Fruit fly (Drosophila melanogaster): ENCODE measurements around the gene Gdh.

dm6 chr3R:23981645-23982044 is 38.7 kb upstream of the Gdh start:
- TF ChIP-seq psq (optimal IDR thresholded peaks at IDR 0.05) (no peak), h (optimal IDR thresholded peaks at IDR 0.05) (no peak), insv (optimal IDR thresholded peaks at IDR 0.05) (no peak), Myc (optimal IDR thresholded peaks at IDR 0.05) (no peak), ttk (optimal IDR thresholded peaks at IDR 0.05) (no peak)

Measured in Kc167 (cell line).